Worm (Caenorhabditis elegans) whole organism, L1 larva: Measurements from ENCODE around the gene acs-1.

Source experiments
- C16A3.4 ChIP-seq: fragments of 150-350 bp; optimal IDR thresholded peaks from 2 replicates; lab custom pipeline; 2014; ENCODE audit warnings: missing biosample characterization, missing genetic modification characterization
- alr-1 ChIP-seq: fragments of 200-800 bp; sonication (Bioruptor generic); optimal IDR thresholded peaks from 2 replicates; lab custom pipeline; 2018; ENCODE audit warnings: borderline replicate concordance, mild to moderate bottlenecking, missing genetic modification characterization, missing compliant biosample characterization
- blmp-1 ChIP-seq: fragments of 150-350 bp; optimal IDR thresholded peaks from 2 replicates; lab custom pipeline; 2014; ENCODE audit warnings: missing biosample characterization, missing genetic modification characterization
- ceh-8 ChIP-seq: fragments of 200-800 bp; sonication (Bioruptor generic); optimal IDR thresholded peaks from 2 replicates; lab custom pipeline; 2018; ENCODE audit warnings: mild to moderate bottlenecking, missing genetic modification characterization, moderate library complexity, missing compliant biosample characterization
- ces-1 ChIP-seq: fragments of 150-350 bp; optimal IDR thresholded peaks from 2 replicates; lab custom pipeline; 2014; ENCODE audit warnings: missing biosample characterization, missing genetic modification reagents, missing genetic modification characterization
- efl-1 ChIP-seq, 4 experiments: fragments of 150-350 bp; optimal IDR thresholded peaks in 3 of 4; peaks in 1 of 4; 1 replicate in 1 of 4; 2 replicates in 3 of 4; lab custom pipeline; 2014; ENCODE audit warnings: missing biosample characterization in 2 of 4, missing genetic modification characterization in 2 of 4, missing genetic modification reagents in 2 of 4
- efl-3 ChIP-seq: fragments of 200-800 bp; sonication (Bioruptor generic); optimal IDR thresholded peaks from 2 replicates; lab custom pipeline; 2018; ENCODE audit warnings: mild to moderate bottlenecking, missing genetic modification characterization, missing compliant biosample characterization
- fkh-8 ChIP-seq: sonication (generic microtip); optimal IDR thresholded peaks from 2 replicates; lab custom pipeline; 2016; ENCODE audit warnings: mild to moderate bottlenecking, missing genetic modification characterization, missing compliant biosample characterization
- grh-1 ChIP-seq: fragments of 200-800 bp; sonication (Bioruptor generic); IDR thresholded peaks from 2 replicates; pipeline ENCODE4 v1.3.6; 2022; ENCODE audit warnings: missing genetic modification reagents, missing genetic modification characterization, missing compliant biosample characterization
- hlh-17 ChIP-seq: fragments of 200-800 bp; sonication (Bioruptor generic); optimal IDR thresholded peaks from 2 replicates; lab custom pipeline; 2018; ENCODE audit warnings: missing genetic modification characterization, mild to moderate bottlenecking, missing compliant biosample characterization, moderate library complexity, borderline replicate concordance
- hlh-4 ChIP-seq: sonication (generic microtip); optimal IDR thresholded peaks from 2 replicates; lab custom pipeline; 2016; ENCODE audit warnings: mild to moderate bottlenecking, missing genetic modification characterization, missing compliant biosample characterization
- jun-1 ChIP-seq: fragments of 150-350 bp; optimal IDR thresholded peaks from 2 replicates; lab custom pipeline; 2014; ENCODE audit warnings: missing biosample characterization, missing genetic modification reagents, missing genetic modification characterization
- lin-13 ChIP-seq: fragments of 150-350 bp; optimal IDR thresholded peaks from 2 replicates; lab custom pipeline; 2014; ENCODE audit warnings: missing biosample characterization, missing genetic modification reagents, missing genetic modification characterization
- lin-15B ChIP-seq: fragments of 150-350 bp; sonication (generic microtip); optimal IDR thresholded peaks from 3 replicates; lab custom pipeline; 2014; ENCODE audit warnings: missing biosample characterization, missing genetic modification characterization
- lin-35 ChIP-seq, 2 experiments: fragments of 150-350 bp; optimal IDR thresholded peaks; 2 replicates each; lab custom pipeline; 2014; ENCODE audit warnings: missing biosample characterization in 2 of 2, missing genetic modification characterization in 2 of 2, missing genetic modification reagents in 2 of 2
- lir-3 ChIP-seq: sonication (generic microtip); optimal IDR thresholded peaks from 2 replicates; lab custom pipeline; 2016; ENCODE audit warnings: mild to moderate bottlenecking, missing genetic modification characterization, moderate library complexity, missing compliant biosample characterization; ENCODE audit not compliant: poor library complexity
- lsy-2 ChIP-seq, 2 experiments: fragments of 150-350 bp; optimal IDR thresholded peaks; 2 replicates each; lab custom pipeline; 2014; ENCODE audit warnings: missing biosample characterization in 2 of 2, missing genetic modification characterization in 2 of 2
- mdl-1 ChIP-seq, 2 experiments: fragments of 150-350 bp; optimal IDR thresholded peaks; 2 replicates each; lab custom pipeline; 2014 to 2017; ENCODE audit warnings: missing biosample characterization in 2 of 2, missing genetic modification characterization in 2 of 2, inconsistent platforms in 1 of 2
- mef-2 ChIP-seq: fragments of 150-350 bp; optimal IDR thresholded peaks from 2 replicates; lab custom pipeline; 2014; ENCODE audit warnings: missing biosample characterization, missing genetic modification characterization
- nhr-19 ChIP-seq: fragments of 200-800 bp; sonication (Bioruptor generic); conservative IDR thresholded peaks from 2 replicates; pipeline ENCODE4 v1.3.6; 2022; ENCODE audit warnings: missing genetic modification characterization, missing compliant biosample characterization
- nhr-237 ChIP-seq: fragments of 150-350 bp; optimal IDR thresholded peaks from 2 replicates; lab custom pipeline; 2014; ENCODE audit warnings: missing biosample characterization, missing genetic modification characterization
- nhr-47 ChIP-seq: sonication (generic microtip); optimal IDR thresholded peaks from 2 replicates; lab custom pipeline; 2016; ENCODE audit warnings: mild to moderate bottlenecking, missing genetic modification characterization, moderate library complexity, missing compliant biosample characterization
- nhr-84 ChIP-seq: sonication (generic microtip); optimal IDR thresholded peaks from 2 replicates; lab custom pipeline; 2017; ENCODE audit warnings: missing biosample characterization, missing genetic modification characterization
- nhr-90 ChIP-seq: sonication (generic microtip); optimal IDR thresholded peaks from 2 replicates; lab custom pipeline; 2016; ENCODE audit warnings: mild to moderate bottlenecking, missing genetic modification characterization, missing compliant biosample characterization; ENCODE audit not compliant: poor library complexity
- pqm-1 ChIP-seq: sonication (generic microtip); optimal IDR thresholded peaks from 3 replicates; lab custom pipeline; 2017; ENCODE audit warnings: missing biosample characterization, missing genetic modification characterization
- skn-1 ChIP-seq: fragments of 150-350 bp; optimal IDR thresholded peaks from 2 replicates; lab custom pipeline; 2014; ENCODE audit warnings: missing biosample characterization, missing genetic modification characterization
- snpc-4 ChIP-seq: fragments of 150-350 bp; optimal IDR thresholded peaks from 2 replicates; lab custom pipeline; 2014; ENCODE audit warnings: missing biosample characterization, missing genetic modification characterization
- sox-4 ChIP-seq: sonication (generic microtip); optimal IDR thresholded peaks from 2 replicates; lab custom pipeline; 2016; ENCODE audit warnings: missing genetic modification characterization, missing compliant biosample characterization
- tbx-2 ChIP-seq: sonication (generic microtip); optimal IDR thresholded peaks from 2 replicates; lab custom pipeline; 2016; ENCODE audit warnings: missing genetic modification characterization, missing compliant biosample characterization
- tlp-1 ChIP-seq: fragments of 150-350 bp; optimal IDR thresholded peaks from 2 replicates; lab custom pipeline; 2014; ENCODE audit warnings: missing biosample characterization, missing genetic modification characterization
- unc-130 ChIP-seq: fragments of 150-350 bp; optimal IDR thresholded peaks from 2 replicates; lab custom pipeline; 2017; ENCODE audit warnings: missing biosample characterization, missing genetic modification characterization, inconsistent platforms
- unc-86 ChIP-seq: sonication (generic microtip); optimal IDR thresholded peaks from 2 replicates; lab custom pipeline; 2016; ENCODE audit warnings: missing genetic modification characterization, missing compliant biosample characterization
- vab-15 ChIP-seq: sonication (generic microtip); optimal IDR thresholded peaks from 2 replicates; lab custom pipeline; 2017; ENCODE audit warnings: missing genotype, mild to moderate bottlenecking, missing genetic modification characterization, missing compliant biosample characterization
- zag-1 ChIP-seq: fragments of 150-350 bp; optimal IDR thresholded peaks from 2 replicates; lab custom pipeline; 2014; ENCODE audit warnings: missing biosample characterization, missing genetic modification characterization
- ztf-11 ChIP-seq, 2 experiments: sonication (generic microtip); optimal IDR thresholded peaks; 2 replicates each; lab custom pipeline; 2016 to 2017; ENCODE audit warnings: missing genetic modification characterization in 2 of 2, missing biosample characterization in 1 of 2, missing compliant biosample characterization in 1 of 2
- ztf-4 ChIP-seq: fragments of 150-350 bp; optimal IDR thresholded peaks from 2 replicates; lab custom pipeline; 2014; ENCODE audit warnings: missing biosample characterization, missing genetic modification characterization

The acs-1 gene

ce11 chrV:6554308-6554707, 29.5 kb downstream of the acs-1 start, which contains the start of gene K04A8.19:
TSS of gene K04A8.19 (minus strand) at chrV:6554408.
- TF ChIP-seq tbx-2 (tag; lab: Kevin White, UChicago) = no peak
- TF ChIP-seq snpc-4 = no peak

- TF ChIP-seq pqm-1 (tag; lab: Kevin White, UChicago) (no peak), blmp-1 (no peak), lsy-2 (tag; optimal IDR thresholded peaks at IDR 0.05; lab: Kevin White, UChicago) (no peak), nhr-90 (tag; lab: Kevin White, UChicago) (no peak), unc-86 (tag; lab: Kevin White, UChicago) (no peak), nhr-84 (no peak), mdl-1 (tag; optimal IDR thresholded peaks at IDR 0.05; lab: Kevin White, UChicago) (no peak), tlp-1 (tag; lab: Kevin White, UChicago) (no peak), C16A3.4 (no peak), lin-15B (tag; lab: Kevin White, UChicago) (no peak), ztf-4 (tag; lab: Kevin White, UChicago) (no peak), hlh-4 (tag; lab: Kevin White, UChicago) (no peak), vab-15 (tag; lab: Kevin White, UChicago) (no peak), zag-1 (no peak), nhr-237 (tag; lab: Kevin White, UChicago) (no peak)
Observed at ce11 chrV:6557035-6557434, 32.2 kb downstream of the acs-1 start, which contains the start of gene spp-27. TSS of gene spp-27 (minus strand) at chrV:6557135.

ce11 chrV:6558103-6558502, 33.3 kb downstream of the acs-1 start, which contains the start of gene spp-20:
TSS of gene spp-20 (minus strand) at chrV:6558203.
- TF ChIP-seq alr-1 (tag; lab: Kevin White, UChicago) (no peak), nhr-84 (no peak), lir-3 (no peak), nhr-19 (GFP tag; lab: Robert Waterston, UW) (no peak), grh-1 (GFP tag; lab: Robert Waterston, UW) (no peak), skn-1 (tag; lab: Kevin White, UChicago) (no peak), unc-130 (tag; lab: Kevin White, UChicago) (no peak), snpc-4 (no peak), pqm-1 (tag; lab: Kevin White, UChicago) (no peak), lin-13 (GFP tag; lab: Kevin White, UChicago) (no peak), vab-15 (tag; lab: Kevin White, UChicago) (no peak), ztf-11 (tag; optimal IDR thresholded peaks at IDR 0.05; lab: Kevin White, UChicago) (no peak), ces-1 (GFP tag; lab: Kevin White, UChicago) (no peak), hlh-17 (GFP tag; lab: Kevin White, UChicago) (no peak), ceh-8 (GFP tag; lab: Kevin White, UChicago) (no peak), nhr-47 (no peak), mef-2 (tag; lab: Kevin White, UChicago) (no peak), efl-3 (GFP tag; lab: Kevin White, UChicago) (no peak)

DNA sequence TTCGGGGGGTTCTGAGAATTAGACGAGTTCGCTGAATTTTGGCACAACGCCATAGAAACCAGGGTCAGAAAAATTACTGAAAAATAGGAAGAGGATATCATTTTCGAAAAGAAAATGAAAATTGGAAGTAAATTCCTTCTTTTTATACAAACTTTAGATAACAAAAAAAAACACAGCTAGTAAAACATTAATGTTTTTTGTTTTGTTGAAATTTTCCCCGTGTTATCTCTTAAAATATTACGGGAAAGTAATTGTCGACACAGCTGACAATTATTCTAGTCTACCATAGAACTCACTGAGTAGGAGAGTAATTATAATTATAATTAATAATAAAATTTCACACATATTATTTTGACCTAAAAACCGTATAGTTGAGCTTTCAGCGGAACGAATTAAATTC, 34.3 kb downstream of the acs-1 start, which contains the start of gene spp-26:
Gene spp-26 (minus strand): TSS at position 101 of the 400 bp plus-strand sequence.
- TF ChIP-seq efl-1 (optimal IDR thresholded peaks at IDR 0.05; lab: Kevin White, UChicago) = no peak
- TF ChIP-seq efl-1 (GFP tag; optimal IDR thresholded peaks at IDR 0.05 in 1 of 2; lab: Kevin White, UChicago) = no peak
- no peak for TF ChIP-seq jun-1 (tag; lab: Kevin White, UChicago)
- TF ChIP-seq fkh-8 = no peak
- no peak for TF ChIP-seq sox-4
- no peak for TF ChIP-seq tlp-1 (tag; lab: Kevin White, UChicago)
- TF ChIP-seq snpc-4 = no peak
- TF ChIP-seq nhr-19 (GFP tag; lab: Robert Waterston, UW) = no peak
- no peak for TF ChIP-seq lin-15B (tag; lab: Kevin White, UChicago)
- TF ChIP-seq lin-35 (GFP tag; optimal IDR thresholded peaks at IDR 0.05; lab: Kevin White, UChicago) = no peak
- TF ChIP-seq, all 84 proteins: peak for 0
